Fruit fly (Drosophila melanogaster) whole organism, embryonic: ENCODE data around the gene CG42671.
A peak's percentile ranks its signal among the peaks of the same experiment; 100 is the strongest.

Source experiments
- Atf-2 ChIP-seq: fragments of 200-800 bp; sonication (Bioruptor generic); optimal IDR thresholded peaks from 2 replicates; lab custom pipeline; 2016; ENCODE audit warnings: missing biosample characterization, missing genetic modification characterization
- BEAF-32 ChIP-seq: fragments of 200-800 bp; sonication (Bioruptor generic); optimal IDR thresholded peaks from 3 replicates; lab custom pipeline; 2017; ENCODE audit warnings: missing biosample characterization, missing genetic modification characterization, mild to moderate bottlenecking, moderate library complexity, missing genetic modification reagents
- CG11696 ChIP-seq: fragments of 200-800 bp; sonication (Bioruptor generic); IDR thresholded peaks from 2 replicates; pipeline ENCODE4 v1.3.6; 2022; ENCODE audit warnings: missing biosample characterization, missing genetic modification characterization
- CG1233 ChIP-seq: fragments of 200-800 bp; sonication (Bioruptor generic); optimal IDR thresholded peaks from 4 replicates; lab custom pipeline; 2018; ENCODE audit warnings: missing biosample characterization, mild to moderate bottlenecking, missing genetic modification characterization
- CG14014 ChIP-seq: fragments of 200-800 bp; sonication (Bioruptor generic); IDR thresholded peaks from 2 replicates; pipeline ENCODE4 v1.3.6; 2022; ENCODE audit warnings: missing biosample characterization, missing genetic modification characterization
- CG15601 ChIP-seq: fragments of 200-800 bp; sonication (Bioruptor generic); optimal IDR thresholded peaks from 3 replicates; lab custom pipeline; 2019; ENCODE audit warnings: missing biosample characterization, mild to moderate bottlenecking, missing genetic modification characterization, moderate library complexity
- CG1832 ChIP-seq: fragments of 200-800 bp; sonication (Bioruptor generic); optimal IDR thresholded peaks from 2 replicates; lab custom pipeline; 2017; ENCODE audit warnings: missing biosample characterization, mild to moderate bottlenecking, missing genetic modification characterization, inconsistent platforms
- CG32532 ChIP-seq: fragments of 200-800 bp; sonication (Bioruptor generic); IDR thresholded peaks from 2 replicates; pipeline ENCODE4 v1.3.6; 2022; ENCODE audit warnings: missing biosample characterization, missing genetic modification characterization
- CG4282 ChIP-seq: fragments of 200-800 bp; sonication (Bioruptor generic); optimal IDR thresholded peaks from 2 replicates; lab custom pipeline; 2016; ENCODE audit warnings: missing biosample characterization, missing genetic modification characterization
- CG4328 ChIP-seq: fragments of 200-800 bp; sonication (Bioruptor generic); optimal IDR thresholded peaks from 3 replicates; lab custom pipeline; 2017; ENCODE audit warnings: missing biosample characterization, missing genetic modification reagents, missing genetic modification characterization
- CG6791 ChIP-seq: fragments of 200-800 bp; sonication (Bioruptor generic); IDR thresholded peaks from 3 replicates; pipeline ENCODE4 v1.3.6; 2022; ENCODE audit warnings: missing biosample characterization, missing genetic modification characterization; ENCODE audit not compliant: partially characterized antibody
- CG7839 ChIP-seq: fragments of 200-800 bp; sonication (Bioruptor generic); optimal IDR thresholded peaks from 3 replicates; lab custom pipeline; 2018; ENCODE audit warnings: missing biosample characterization, mild to moderate bottlenecking, missing genetic modification characterization, moderate library complexity
- CG8089 ChIP-seq: fragments of 200-800 bp; sonication (Bioruptor generic); optimal IDR thresholded peaks from 3 replicates; lab custom pipeline; 2016; ENCODE audit warnings: missing biosample characterization, missing genetic modification characterization
- CG8388 ChIP-seq: fragments of 200-800 bp; sonication (Bioruptor generic); optimal IDR thresholded peaks from 2 replicates; lab custom pipeline; 2019; ENCODE audit warnings: missing biosample characterization, mild to moderate bottlenecking, missing genetic modification characterization, moderate library complexity
- CG9609 ChIP-seq: fragments of 200-800 bp; sonication (Bioruptor generic); optimal IDR thresholded peaks from 3 replicates; lab custom pipeline; 2016; ENCODE audit warnings: missing biosample characterization, missing genetic modification characterization
- Camta ChIP-seq: fragments of 200-800 bp; sonication (Bioruptor generic); optimal IDR thresholded peaks from 2 replicates; lab custom pipeline; 2016; ENCODE audit warnings: missing biosample characterization, missing genetic modification characterization
- D19A ChIP-seq: fragments of 200-800 bp; optimal IDR thresholded peaks from 3 replicates; lab custom pipeline; 2019; ENCODE audit warnings: missing biosample characterization, mild to moderate bottlenecking, missing genetic modification characterization, moderate library complexity
- Dad ChIP-seq: fragments of 200-800 bp; sonication (Bioruptor generic); optimal IDR thresholded peaks from 3 replicates; lab custom pipeline; 2016; ENCODE audit warnings: missing biosample characterization, missing genetic modification characterization
- Dek ChIP-seq: fragments of 200-800 bp; sonication (Bioruptor generic); optimal IDR thresholded peaks from 3 replicates; lab custom pipeline; 2019; ENCODE audit warnings: missing biosample characterization, mild to moderate bottlenecking, missing genetic modification characterization, moderate library complexity
- Dip2 ChIP-seq: fragments of 200-800 bp; sonication (Bioruptor generic); IDR thresholded peaks from 2 replicates; pipeline ENCODE4 v1.3.6; 2022; ENCODE audit warnings: missing biosample characterization, missing genetic modification characterization
- HLHmδ ChIP-seq: fragments of 200-800 bp; sonication (Bioruptor generic); optimal IDR thresholded peaks from 2 replicates; lab custom pipeline; 2018; ENCODE audit warnings: missing biosample characterization, mild to moderate bottlenecking, missing genetic modification characterization, moderate library complexity
- Hand ChIP-seq: fragments of 200-800 bp; sonication (Bioruptor generic); optimal IDR thresholded peaks from 2 replicates; lab custom pipeline; 2017; ENCODE audit warnings: mild to moderate bottlenecking, missing biosample characterization, missing genetic modification reagents, missing genetic modification characterization
- Med ChIP-seq: fragments of 200-800 bp; sonication (Bioruptor generic); peaks from one replicate; lab custom pipeline; 2016; ENCODE audit warnings: missing biosample characterization, missing genetic modification characterization, mild to moderate bottlenecking, inconsistent platforms, moderate library complexity
- Neu2 ChIP-seq: fragments of 200-800 bp; sonication (Bioruptor generic); optimal IDR thresholded peaks from 3 replicates; lab custom pipeline; 2016; ENCODE audit warnings: missing biosample characterization, missing genetic modification characterization, borderline replicate concordance
- Optix ChIP-seq: fragments of 200-800 bp; sonication (Bioruptor generic); IDR thresholded peaks from 3 replicates; pipeline ENCODE4 v1.3.6; 2022; ENCODE audit warnings: missing biosample characterization, missing genetic modification characterization
- TFAM ChIP-seq: fragments of 200-800 bp; sonication (Bioruptor generic); optimal IDR thresholded peaks from 2 replicates; lab custom pipeline; 2017; ENCODE audit warnings: missing biosample characterization, missing genetic modification characterization, inconsistent platforms
- Usf ChIP-seq: fragments of 200-800 bp; sonication (Bioruptor generic); optimal IDR thresholded peaks from 2 replicates; lab custom pipeline; 2017; ENCODE audit warnings: missing genotype, missing biosample characterization, missing genetic modification characterization
- amos ChIP-seq: fragments of 200-800 bp; sonication (Bioruptor generic); IDR thresholded peaks from 2 replicates; pipeline ENCODE4 v1.3.6; 2022; ENCODE audit warnings: missing biosample characterization, missing genetic modification characterization; ENCODE audit not compliant: partially characterized antibody
- ap ChIP-seq: fragments of 200-800 bp; sonication (Bioruptor generic); IDR thresholded peaks from 2 replicates; pipeline ENCODE4 v1.3.6; 2022; ENCODE audit warnings: missing biosample characterization, missing genetic modification characterization
- ato ChIP-seq: fragments of 200-800 bp; sonication (Bioruptor generic); IDR thresholded peaks from 2 replicates; pipeline ENCODE4 v1.3.6; 2022; ENCODE audit warnings: missing biosample characterization, missing genetic modification characterization; ENCODE audit not compliant: partially characterized antibody
- cg ChIP-seq: fragments of 200-800 bp; sonication (Bioruptor generic); optimal IDR thresholded peaks from 3 replicates; lab custom pipeline; 2019; ENCODE audit warnings: missing biosample characterization, mild to moderate bottlenecking, missing genetic modification characterization, moderate library complexity
- chif ChIP-seq, 2 experiments: fragments of 200-800 bp; sonication (Bioruptor generic); optimal IDR thresholded peaks; 3 replicates each; lab custom pipeline; 2016; ENCODE audit warnings: missing biosample characterization in 2 of 2, missing genetic modification characterization in 2 of 2
- dm ChIP-seq: fragments of 200-800 bp; sonication (Bioruptor generic); optimal IDR thresholded peaks from 3 replicates; lab custom pipeline; 2016; ENCODE audit warnings: missing biosample characterization, missing genetic modification characterization
- eyg ChIP-seq: fragments of 200-800 bp; sonication (Bioruptor generic); optimal IDR thresholded peaks from 3 replicates; lab custom pipeline; 2016; ENCODE audit warnings: missing biosample characterization, missing genetic modification characterization
- gfzf ChIP-seq: fragments of 200-800 bp; sonication (Bioruptor generic); optimal IDR thresholded peaks from 2 replicates; lab custom pipeline; 2016; ENCODE audit warnings: missing biosample characterization, mild to moderate bottlenecking, missing genetic modification characterization, moderate library complexity
- knrl ChIP-seq: fragments of 200-800 bp; sonication (Bioruptor generic); IDR thresholded peaks from 3 replicates; pipeline ENCODE4 v1.3.6; 2022; ENCODE audit warnings: missing biosample characterization, missing genetic modification characterization; ENCODE audit not compliant: partially characterized antibody
- lab ChIP-seq: fragments of 200-800 bp; sonication (Bioruptor generic); optimal IDR thresholded peaks from 3 replicates; lab custom pipeline; 2017; ENCODE audit warnings: missing biosample characterization, missing genetic modification characterization, mild to moderate bottlenecking, moderate library complexity, missing genetic modification reagents
- mld ChIP-seq: fragments of 200-800 bp; sonication (Bioruptor generic); IDR thresholded peaks from 3 replicates; pipeline ENCODE4 v1.3.6; 2022; ENCODE audit warnings: missing biosample characterization, missing genetic modification characterization; ENCODE audit not compliant: partially characterized antibody
- nau ChIP-seq: fragments of 200-800 bp; sonication (Bioruptor generic); optimal IDR thresholded peaks from 3 replicates; lab custom pipeline; 2017; ENCODE audit warnings: missing biosample characterization, mild to moderate bottlenecking, missing genetic modification characterization, missing genetic modification reagents
- oc ChIP-seq: fragments of 200-800 bp; sonication (Bioruptor generic); optimal IDR thresholded peaks from 2 replicates; lab custom pipeline; 2018; ENCODE audit warnings: missing biosample characterization, mild to moderate bottlenecking, missing genetic modification characterization, moderate library complexity
- psq ChIP-seq: fragments of 200-800 bp; sonication (Bioruptor generic); optimal IDR thresholded peaks from 2 replicates; lab custom pipeline; 2017; ENCODE audit warnings: missing biosample characterization, missing genetic modification characterization
- pum ChIP-seq: fragments of 200-800 bp; sonication (Bioruptor generic); optimal IDR thresholded peaks from 2 replicates; lab custom pipeline; 2016; ENCODE audit warnings: missing biosample characterization, missing genetic modification characterization
- sc ChIP-seq, 3 experiments: fragments of >200 bp in 2 of 3; fragments of 200-800 bp in 1 of 3; sonication (Bioruptor generic) in 1 of 3; optimal IDR thresholded peaks; 2 replicates in 2 of 3; 3 replicates in 1 of 3; lab custom pipeline; 2017; ENCODE audit warnings: mild to moderate bottlenecking in 1 of 3, missing biosample characterization in 1 of 3, missing genetic modification characterization in 1 of 3, missing genetic modification reagents in 1 of 3
- scrt ChIP-seq: fragments of 200-800 bp; sonication (Bioruptor generic); optimal IDR thresholded peaks from 2 replicates; lab custom pipeline; 2018; ENCODE audit warnings: missing biosample characterization, mild to moderate bottlenecking, missing genetic modification characterization, moderate library complexity
- tin ChIP-seq: fragments of 200-800 bp; sonication (Bioruptor generic); optimal IDR thresholded peaks from 3 replicates; lab custom pipeline; 2016; ENCODE audit warnings: missing biosample characterization, missing genetic modification characterization
- ttk ChIP-seq: fragments of 200-800 bp; sonication (Bioruptor generic); IDR thresholded peaks from 2 replicates; pipeline ENCODE4 v2.1.2; 2022; ENCODE audit warnings: missing biosample characterization, missing genetic modification characterization
- zen ChIP-seq: fragments of 200-800 bp; sonication (Bioruptor generic); optimal IDR thresholded peaks from 3 replicates; lab custom pipeline; 2018; ENCODE audit warnings: missing biosample characterization, mild to moderate bottlenecking, missing genetic modification characterization, moderate library complexity

The CG42671 gene

dm6 chr3L:11215244-11216121 lies 1.2 kb downstream of the CG42671 start (continued):
- peak; percentile 92 for TF ChIP-seq ttk
- peak; percentile 52 for TF ChIP-seq TFAM (GFP tag; lab: Kevin White, UChicago)
- peak; percentile 75 for TF ChIP-seq scrt
- peak; percentile 80 for TF ChIP-seq cg (GFP tag; lab: Kevin White, UChicago)
- peak; percentile 65 for TF ChIP-seq Hand (GFP tag; lab: Kevin White, UChicago)
- TF ChIP-seq HLHmδ (GFP tag; lab: Kevin White, UChicago): peak; percentile 49
- TF ChIP-seq chif (GFP tag; optimal IDR thresholded peaks at IDR 0.05; lab: Kevin White, UChicago): peak; percentile 81 to 83
- peak; percentile 67 for TF ChIP-seq D19A (tag; lab: Kevin White, UChicago)
- TF ChIP-seq CG6791 (GFP tag; lab: Robert Waterston, UW): no peak
- peak; percentile 78 for TF ChIP-seq Atf-2 (GFP tag; lab: Kevin White, UChicago)
- TF ChIP-seq ap (GFP tag; lab: Robert Waterston, UW): peak; percentile 76
- peak; percentile 52 for TF ChIP-seq psq (GFP tag; lab: Kevin White, UChicago)
- TF ChIP-seq CG14014 (GFP tag; lab: Robert Waterston, UW): peak; percentile 92
- peak; percentile 79 for TF ChIP-seq CG1233 (GFP tag; lab: Kevin White, UChicago)
- peak; percentile 79 for TF ChIP-seq CG8089 (GFP tag; lab: Kevin White, UChicago)
- TF ChIP-seq Dad (GFP tag; lab: Kevin White, UChicago): peak; percentile 70
- peak; percentile 47 for TF ChIP-seq Neu2 (GFP tag; lab: Kevin White, UChicago)
- TF ChIP-seq knrl: no peak
- no peak for TF ChIP-seq sc (optimal IDR thresholded peaks at IDR 0.05; lab: Kevin White, UChicago)
- TF ChIP-seq sc (GFP tag; optimal IDR thresholded peaks at IDR 0.05; lab: Kevin White, UChicago): peak; percentile 71
- peak; percentile 87 for TF ChIP-seq nau
- TF ChIP-seq tin (GFP tag; lab: Kevin White, UChicago): peak; percentile 79
- TF ChIP-seq CG4328: peak; percentile 42
- peak; percentile 98 for TF ChIP-seq CG32532 (GFP tag; lab: Robert Waterston, UW)
- peak; percentile 82 for TF ChIP-seq eyg (GFP tag; lab: Kevin White, UChicago)
- peak; percentile 50 for TF ChIP-seq CG1832 (GFP tag; lab: Kevin White, UChicago)
- peak; percentile 53 for TF ChIP-seq oc (tag; lab: Kevin White, UChicago)
- peak; percentile 92 for TF ChIP-seq CG11696
- TF ChIP-seq Camta (GFP tag; lab: Kevin White, UChicago): peak; percentile 87
- no peak for TF ChIP-seq gfzf (GFP tag; lab: Kevin White, UChicago)
- peak; percentile 97 for TF ChIP-seq lab
- TF ChIP-seq mld (GFP tag; lab: Robert Waterston, UW): no peak
- peak; percentile 62 for TF ChIP-seq zen
- TF ChIP-seq Dip2 (GFP tag; lab: Robert Waterston, UW): peak; percentile 18; the same call in 1 of the 2 replicates
- TF ChIP-seq amos (GFP tag; lab: Robert Waterston, UW): peak; percentile 23; the same call in 1 of the 2 replicates
- peak; percentile 71 for TF ChIP-seq Usf (GFP tag; lab: Kevin White, UChicago)
- TF ChIP-seq Med (GFP tag; lab: Kevin White, UChicago): peak; percentile 99
- peak; percentile 30 for TF ChIP-seq CG4282 (GFP tag; lab: Kevin White, UChicago)
- peak; percentile 86 for TF ChIP-seq CG9609 (GFP tag; lab: Kevin White, UChicago)
- TF ChIP-seq CG8388 (GFP tag; lab: Kevin White, UChicago): peak; percentile 86
- TF ChIP-seq pum (GFP tag; lab: Kevin White, UChicago): peak; percentile 85
- TF ChIP-seq BEAF-32 (GFP tag; lab: Kevin White, UChicago): no peak
- TF ChIP-seq CG7839: peak; percentile 78
- TF ChIP-seq Dek (tag; lab: Kevin White, UChicago): peak; percentile 82
- TF ChIP-seq CG15601 (tag; lab: Kevin White, UChicago): peak; percentile 49
- TF ChIP-seq ato (GFP tag; lab: Robert Waterston, UW): no peak
- TF ChIP-seq dm (GFP tag; lab: Kevin White, UChicago): peak; percentile 9
- TF ChIP-seq Optix (GFP tag; lab: Robert Waterston, UW): peak; percentile 91
